Worm (Caenorhabditis elegans) whole organism, L2 larva: Measurements from ENCODE around the gene F38E1.3.

Experiments used
- aly-2 ChIP-seq: fragments of 150-350 bp; optimal IDR thresholded peaks from 2 replicates; lab custom pipeline; 2014; ENCODE audit warnings: missing biosample characterization, missing genetic modification characterization
- ceh-82 ChIP-seq: fragments of 150-350 bp; optimal IDR thresholded peaks from 2 replicates; lab custom pipeline; 2014; ENCODE audit warnings: missing biosample characterization, missing genetic modification characterization
- unc-62 ChIP-seq: fragments of 150-350 bp; optimal IDR thresholded peaks from 2 replicates; lab custom pipeline; 2014; ENCODE audit warnings: missing biosample characterization, missing genetic modification reagents, missing genetic modification characterization

DNA sequence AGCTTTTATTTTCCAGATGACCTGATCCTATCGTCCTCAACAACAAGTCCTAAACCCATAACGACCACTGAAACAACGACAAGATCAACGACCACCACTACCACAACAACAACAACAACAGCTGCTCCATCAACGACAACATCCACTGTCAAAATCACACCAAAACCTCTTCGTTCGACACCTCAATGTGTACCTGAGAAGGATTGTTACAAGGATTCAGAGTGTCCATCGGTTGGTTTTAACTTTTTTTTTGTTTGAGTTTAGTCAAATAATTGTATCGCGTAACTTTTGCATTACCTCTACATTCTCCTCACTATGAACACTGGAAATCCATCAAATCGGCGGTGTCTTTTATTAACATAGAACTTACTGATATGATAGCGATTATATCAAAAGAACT is 4.1 kb downstream of the F38E1.3 start:
- TF ChIP-seq unc-62 (GFP tag; lab: Kevin White, UChicago), result no peak
- TF ChIP-seq aly-2 (tag; lab: Kevin White, UChicago), result no peak
- no peak for TF ChIP-seq ceh-82 (tag; lab: Kevin White, UChicago)
